Fruit fly (Drosophila melanogaster) whole organism, embryonic: ENCODE data around the gene Muc68D.

ENCODE experiments used
- Bteb2 ChIP-seq: fragments of 200-800 bp; sonication (Bioruptor generic); optimal IDR thresholded peaks from 2 replicates; lab custom pipeline; 2016; ENCODE audit warnings: missing biosample characterization, missing genetic modification characterization
- CG10267 ChIP-seq: fragments of 200-800 bp; sonication (Bioruptor generic); optimal IDR thresholded peaks from 2 replicates; lab custom pipeline; 2018; ENCODE audit warnings: missing biosample characterization, mild to moderate bottlenecking, missing genetic modification characterization, moderate library complexity
- CG12391 ChIP-seq: fragments of 200-800 bp; sonication (Bioruptor generic); optimal IDR thresholded peaks from 3 replicates; lab custom pipeline; 2018; ENCODE audit warnings: missing biosample characterization, mild to moderate bottlenecking, missing genetic modification characterization, moderate library complexity
- CG12769 ChIP-seq: fragments of 200-800 bp; sonication (Bioruptor generic); optimal IDR thresholded peaks from 2 replicates; lab custom pipeline; 2019; ENCODE audit warnings: missing biosample characterization, mild to moderate bottlenecking, missing genetic modification characterization, moderate library complexity
- CG12942 ChIP-seq: fragments of 200-800 bp; sonication (Bioruptor generic); optimal IDR thresholded peaks from 3 replicates; lab custom pipeline; 2016; ENCODE audit warnings: missing biosample characterization, missing genetic modification characterization
- CG14441 ChIP-seq: fragments of 200-800 bp; sonication (Bioruptor generic); IDR thresholded peaks from 2 replicates; pipeline ENCODE4 v1.3.6; 2022; ENCODE audit warnings: missing biosample characterization, missing genetic modification characterization
- CG15269 ChIP-seq: fragments of 200-800 bp; sonication (Bioruptor generic); optimal IDR thresholded peaks from 2 replicates; lab custom pipeline; 2018; ENCODE audit warnings: missing biosample characterization, mild to moderate bottlenecking, missing genetic modification characterization, moderate library complexity
- CG2889 ChIP-seq: fragments of 200-800 bp; sonication (Bioruptor generic); IDR thresholded peaks from 3 replicates; pipeline ENCODE4 v1.3.6; 2022; ENCODE audit warnings: missing biosample characterization, missing genetic modification characterization
- CG30403 ChIP-seq: fragments of 200-800 bp; sonication (Bioruptor generic); optimal IDR thresholded peaks from 3 replicates; lab custom pipeline; 2016; ENCODE audit warnings: missing biosample characterization, missing genetic modification characterization
- CG30431 ChIP-seq: fragments of 200-800 bp; sonication (Bioruptor generic); optimal IDR thresholded peaks from 2 replicates; lab custom pipeline; 2017; ENCODE audit warnings: missing biosample characterization, missing genetic modification characterization
- CG3407 ChIP-seq: fragments of 200-800 bp; sonication (Bioruptor generic); optimal IDR thresholded peaks from 2 replicates; lab custom pipeline; 2018; ENCODE audit warnings: missing biosample characterization, mild to moderate bottlenecking, missing genetic modification characterization
- CG4854 ChIP-seq: fragments of 200-800 bp; sonication (Bioruptor generic); optimal IDR thresholded peaks from 2 replicates; lab custom pipeline; 2016; ENCODE audit warnings: missing biosample characterization, missing genetic modification characterization, inconsistent platforms
- CG7928 ChIP-seq: fragments of 200-800 bp; sonication (Bioruptor generic); optimal IDR thresholded peaks from 2 replicates; lab custom pipeline; 2017; ENCODE audit warnings: missing biosample characterization, mild to moderate bottlenecking, missing genetic modification characterization
- CG8089 ChIP-seq: fragments of 200-800 bp; sonication (Bioruptor generic); optimal IDR thresholded peaks from 3 replicates; lab custom pipeline; 2016; ENCODE audit warnings: missing biosample characterization, missing genetic modification characterization
- CG8281 ChIP-seq: fragments of 200-800 bp; sonication (Bioruptor generic); optimal IDR thresholded peaks from 2 replicates; lab custom pipeline; 2018; ENCODE audit warnings: missing biosample characterization, mild to moderate bottlenecking, missing genetic modification characterization, moderate library complexity
- CG8944 ChIP-seq: fragments of 200-800 bp; sonication (Bioruptor generic); optimal IDR thresholded peaks from 3 replicates; lab custom pipeline; 2016; ENCODE audit warnings: missing biosample characterization, missing genetic modification characterization
- CG9609 ChIP-seq: fragments of 200-800 bp; sonication (Bioruptor generic); optimal IDR thresholded peaks from 3 replicates; lab custom pipeline; 2016; ENCODE audit warnings: missing biosample characterization, missing genetic modification characterization
- CoRest ChIP-seq: fragments of 200-800 bp; sonication (Bioruptor generic); optimal IDR thresholded peaks from 3 replicates; lab custom pipeline; 2018; ENCODE audit warnings: missing biosample characterization, mild to moderate bottlenecking, missing genetic modification characterization, moderate library complexity
- Dad ChIP-seq: fragments of 200-800 bp; sonication (Bioruptor generic); optimal IDR thresholded peaks from 3 replicates; lab custom pipeline; 2016; ENCODE audit warnings: missing biosample characterization, missing genetic modification characterization
- Dp ChIP-seq: fragments of 200-800 bp; sonication (Bioruptor generic); optimal IDR thresholded peaks from 2 replicates; lab custom pipeline; 2018; ENCODE audit warnings: missing biosample characterization, mild to moderate bottlenecking, missing genetic modification characterization, moderate library complexity
- HLHmδ ChIP-seq: fragments of 200-800 bp; sonication (Bioruptor generic); optimal IDR thresholded peaks from 2 replicates; lab custom pipeline; 2018; ENCODE audit warnings: missing biosample characterization, mild to moderate bottlenecking, missing genetic modification characterization, moderate library complexity
- Hmx ChIP-seq: fragments of 200-800 bp; sonication (Bioruptor generic); optimal IDR thresholded peaks from 2 replicates; lab custom pipeline; 2016; ENCODE audit warnings: missing biosample characterization, missing genetic modification characterization
- Hr3 ChIP-seq: fragments of 200-800 bp; sonication (Bioruptor generic); optimal IDR thresholded peaks from 3 replicates; lab custom pipeline; 2016; ENCODE audit warnings: missing biosample characterization, missing genetic modification characterization
- Myb ChIP-seq: fragments of 200-800 bp; sonication (Bioruptor generic); optimal IDR thresholded peaks from 2 replicates; lab custom pipeline; 2016; ENCODE audit warnings: missing biosample characterization, missing genetic modification characterization
- Oli ChIP-seq: fragments of 200-800 bp; sonication (Bioruptor generic); optimal IDR thresholded peaks from 2 replicates; lab custom pipeline; 2018; ENCODE audit warnings: missing biosample characterization, mild to moderate bottlenecking, missing genetic modification characterization, moderate library complexity
- Sox100B ChIP-seq: fragments of 200-800 bp; sonication (Bioruptor generic); optimal IDR thresholded peaks from 3 replicates; lab custom pipeline; 2018; ENCODE audit warnings: missing biosample characterization, mild to moderate bottlenecking, missing genetic modification characterization
- Ssrp ChIP-seq: fragments of 200-800 bp; sonication (Bioruptor generic); optimal IDR thresholded peaks from 2 replicates; lab custom pipeline; 2018; ENCODE audit warnings: missing biosample characterization, mild to moderate bottlenecking, missing genetic modification characterization, moderate library complexity
- TFAM ChIP-seq: fragments of 200-800 bp; sonication (Bioruptor generic); optimal IDR thresholded peaks from 2 replicates; lab custom pipeline; 2017; ENCODE audit warnings: missing biosample characterization, missing genetic modification characterization, inconsistent platforms
- YL-1 ChIP-seq: fragments of 200-800 bp; sonication (Bioruptor generic); optimal IDR thresholded peaks from 3 replicates; lab custom pipeline; 2017; ENCODE audit warnings: missing biosample characterization, mild to moderate bottlenecking, missing genetic modification characterization
- ase ChIP-seq: fragments of 200-800 bp; sonication (Bioruptor generic); IDR thresholded peaks from 3 replicates; pipeline ENCODE4 v1.3.6; 2022; ENCODE audit warnings: missing biosample characterization, missing genetic modification characterization
- corto ChIP-seq: fragments of 200-800 bp; sonication (Bioruptor generic); optimal IDR thresholded peaks from 2 replicates; lab custom pipeline; 2016; ENCODE audit warnings: missing biosample characterization, mild to moderate bottlenecking, missing genetic modification characterization, moderate library complexity
- crp ChIP-seq, 2 experiments: fragments of 200-800 bp; sonication (Bioruptor generic); optimal IDR thresholded peaks; 2 replicates in 1 of 2; 3 replicates in 1 of 2; lab custom pipeline; 2017; ENCODE audit warnings: missing biosample characterization in 2 of 2, missing genetic modification characterization in 2 of 2, mild to moderate bottlenecking in 1 of 2, moderate library complexity in 1 of 2
- cwo ChIP-seq: fragments of 200-800 bp; sonication (Bioruptor generic); optimal IDR thresholded peaks from 3 replicates; lab custom pipeline; 2017; ENCODE audit warnings: missing biosample characterization, missing genetic modification characterization, mild to moderate bottlenecking, moderate library complexity, missing genetic modification reagents
- esg ChIP-seq: fragments of 200-800 bp; sonication (Bioruptor generic); conservative IDR thresholded peaks from 2 replicates; pipeline ENCODE4 v1.3.6; 2022; ENCODE audit warnings: missing biosample characterization, missing genetic modification characterization
- grau ChIP-seq: fragments of 200-800 bp; optimal IDR thresholded peaks from 3 replicates; lab custom pipeline; 2019; ENCODE audit warnings: missing biosample characterization, mild to moderate bottlenecking, missing genetic modification characterization, moderate library complexity
- gsb ChIP-seq: fragments of 200-800 bp; sonication (Bioruptor generic); IDR thresholded peaks from 2 replicates; pipeline ENCODE4 v1.3.6; 2022; ENCODE audit warnings: missing biosample characterization, missing genetic modification characterization
- lilli ChIP-seq: fragments of 200-800 bp; sonication (Bioruptor generic); optimal IDR thresholded peaks from 3 replicates; lab custom pipeline; 2016; ENCODE audit warnings: missing biosample characterization, missing genetic modification characterization
- lmd ChIP-seq: fragments of 200-800 bp; sonication (Bioruptor generic); IDR thresholded peaks from 2 replicates; pipeline ENCODE4 v1.3.6; 2022; ENCODE audit warnings: missing biosample characterization, missing genetic modification characterization
- lov ChIP-seq, 2 experiments: fragments of 200-800 bp in 1 of 2; fragments of >200 bp in 1 of 2; sonication (Bioruptor generic) in 1 of 2; IDR thresholded peaks in 1 of 2; optimal IDR thresholded peaks in 1 of 2; 2 replicates in 1 of 2; 3 replicates in 1 of 2; pipeline versions ENCODE4 v1.3.6 to Lab custom; 2017 to 2022; ENCODE audit warnings: missing biosample characterization in 1 of 2, missing genetic modification characterization in 1 of 2
- mam ChIP-seq: fragments of 200-800 bp; sonication (Bioruptor generic); optimal IDR thresholded peaks from 3 replicates; lab custom pipeline; 2016; ENCODE audit warnings: missing biosample characterization, missing genetic modification characterization
- nom ChIP-seq: fragments of 200-800 bp; sonication (Bioruptor generic); optimal IDR thresholded peaks from 2 replicates; lab custom pipeline; 2017; ENCODE audit warnings: missing biosample characterization, missing genetic modification characterization, mild to moderate bottlenecking, moderate library complexity, missing genetic modification reagents
- org-1 ChIP-seq: fragments of 200-800 bp; sonication (Bioruptor generic); optimal IDR thresholded peaks from 2 replicates; lab custom pipeline; 2017; ENCODE audit warnings: missing biosample characterization, missing genetic modification characterization
- shn ChIP-seq: fragments of 200-800 bp; sonication (Bioruptor generic); optimal IDR thresholded peaks from 3 replicates; lab custom pipeline; 2016; ENCODE audit warnings: missing biosample characterization, missing genetic modification characterization
- slou ChIP-seq: fragments of 200-800 bp; sonication (Bioruptor generic); optimal IDR thresholded peaks from 3 replicates; lab custom pipeline; 2016; ENCODE audit warnings: missing biosample characterization, missing genetic modification characterization
- unc-4 ChIP-seq: fragments of 200-800 bp; sonication (Bioruptor generic); IDR thresholded peaks from 2 replicates; pipeline ENCODE4 v1.3.6; 2022; ENCODE audit warnings: missing biosample characterization, missing genetic modification characterization; ENCODE audit not compliant: partially characterized antibody
- zen ChIP-seq: fragments of 200-800 bp; sonication (Bioruptor generic); optimal IDR thresholded peaks from 3 replicates; lab custom pipeline; 2018; ENCODE audit warnings: missing biosample characterization, mild to moderate bottlenecking, missing genetic modification characterization, moderate library complexity

Muc68D gene

DNA sequence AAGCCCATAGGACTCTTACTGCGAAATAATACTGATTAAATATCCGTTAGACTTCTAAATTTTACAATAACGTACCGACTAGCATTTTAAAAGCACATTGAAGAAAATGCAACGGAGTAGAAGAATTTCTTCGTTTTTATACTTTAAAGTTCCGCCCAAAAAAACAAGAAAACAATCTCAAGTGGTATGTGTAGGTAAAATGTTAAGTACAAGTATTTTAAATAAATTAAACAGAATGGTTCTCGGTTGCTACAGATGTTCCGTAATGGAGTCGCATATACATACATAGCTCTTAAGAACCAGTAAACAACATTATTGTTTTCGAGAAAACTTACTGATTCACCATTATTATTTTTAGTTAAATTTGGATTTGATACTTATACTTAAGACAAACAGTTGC lies at the start of gene Muc68D:
Gene Muc68D (minus strand): TSS at position 101 of the 400 bp plus-strand sequence.
- no peak for TF ChIP-seq HLHmδ (GFP tag; lab: Kevin White, UChicago)
- no peak for TF ChIP-seq Hr3 (GFP tag; lab: Kevin White, UChicago)
- TF ChIP-seq corto, result no peak
- no peak for TF ChIP-seq Ssrp (tag; lab: Kevin White, UChicago)
- TF ChIP-seq nom (GFP tag; lab: Kevin White, UChicago), result no peak
- TF ChIP-seq CoRest (tag; lab: Kevin White, UChicago), result no peak
- TF ChIP-seq CG4854 (GFP tag; lab: Kevin White, UChicago), result no peak
- TF ChIP-seq, all 482 proteins: peak for 0

DNA sequence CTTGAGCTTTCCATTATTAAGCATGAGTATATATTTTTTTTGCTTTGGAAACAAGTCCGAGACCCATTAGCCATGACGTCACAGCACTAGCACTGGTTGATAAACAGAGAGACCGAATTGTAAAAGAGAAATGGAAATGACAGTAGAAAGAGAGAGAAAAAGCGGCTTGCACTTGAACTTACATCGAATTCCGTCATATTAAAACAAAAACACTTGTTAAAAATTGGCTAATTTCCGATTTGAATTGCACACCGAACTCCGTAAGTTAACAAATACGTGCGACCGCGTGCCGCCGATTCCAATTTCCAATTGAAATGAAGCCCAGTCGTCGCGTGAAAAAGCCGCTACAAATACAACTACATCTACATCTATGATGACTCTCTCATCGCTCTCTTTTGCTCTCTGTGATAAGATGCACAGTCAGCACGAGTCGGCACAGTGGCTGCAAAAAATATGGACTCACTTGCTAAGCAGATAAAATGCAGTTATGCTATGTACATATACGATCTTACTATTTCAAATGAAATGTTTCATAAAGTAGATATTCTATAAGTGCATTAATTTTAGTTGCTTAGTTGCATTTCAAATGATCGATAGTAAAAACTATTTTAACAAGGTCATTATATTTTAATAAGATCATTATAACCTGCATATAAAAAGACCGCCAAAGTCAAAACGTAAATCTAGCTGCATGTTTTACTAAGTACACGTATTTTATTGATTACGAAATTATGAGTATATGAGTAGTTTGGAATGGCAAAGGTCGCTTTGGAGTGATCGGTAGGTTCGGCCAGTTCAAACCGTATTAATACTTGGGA lies 47.9 kb upstream of the Muc68D start:
- TF ChIP-seq zen (tag; lab: Kevin White, UChicago) (no peak), Bteb2 (peak; percentile 27), CG12769 (no peak), nom (GFP tag; lab: Kevin White, UChicago) (no peak), slou (GFP tag; lab: Kevin White, UChicago) (no peak), Oli (tag; lab: Kevin White, UChicago) (peak; percentile 17), esg (GFP tag; lab: Robert Waterston, UW) (no peak), CG8281 (no peak), CG9609 (no peak), CG30403 (GFP tag; lab: Kevin White, UChicago) (peak; percentile 11), TFAM (no peak), lmd (GFP tag; lab: Robert Waterston, UW) (peak; percentile 16; the same call in 1 of the 2 replicates), Myb (GFP tag; lab: Kevin White, UChicago) (no peak), cwo (GFP tag; lab: Kevin White, UChicago) (peak; percentile 86), CG12942 (GFP tag; lab: Kevin White, UChicago) (no peak), grau (tag; lab: Kevin White, UChicago) (peak; percentile 53), Dp (no peak), unc-4 (peak; percentile 23; the same call in 1 of the 2 replicates), CG3407 (no peak), Dad (no peak), CG2889 (GFP tag; lab: Robert Waterston, UW) (no peak), Hmx (GFP tag; lab: Kevin White, UChicago) (no peak), CG30431 (no peak), org-1 (GFP tag; lab: Kevin White, UChicago) (no peak), ase (GFP tag; lab: Robert Waterston, UW) (peak; percentile 55; the same call in 1 of the 3 replicates), CG7928 (GFP tag; lab: Kevin White, UChicago) (no peak), lilli (GFP tag; lab: Kevin White, UChicago) (peak; percentile 53), CG12391 (tag; lab: Kevin White, UChicago) (peak; percentile 51), CG14441 (GFP tag; lab: Robert Waterston, UW) (peak; percentile 58; the same call in 1 of the 2 replicates), YL-1 (GFP tag; lab: Kevin White, UChicago) (peak; percentile 10), CG15269 (no peak), mam (GFP tag; lab: Kevin White, UChicago) (peak; percentile 47), lov (optimal IDR thresholded peaks at IDR 0.05; lab: Kevin White, UChicago) (no peak), lov (GFP tag; IDR thresholded peaks at IDR 0.05; lab: Robert Waterston, UW) (no peak), CG8944 (GFP tag; lab: Kevin White, UChicago) (no peak), Sox100B (GFP tag; lab: Kevin White, UChicago) (no peak), crp (GFP tag; optimal IDR thresholded peaks at IDR 0.05; lab: Kevin White, UChicago) (no peak), gsb (GFP tag; lab: Robert Waterston, UW) (peak; percentile 32; the same call in 1 of the 2 replicates), CG8089 (GFP tag; lab: Kevin White, UChicago) (no peak), CG10267 (tag; lab: Kevin White, UChicago) (peak; percentile 11), shn (GFP tag; lab: Kevin White, UChicago) (peak; percentile 48)
